Worm (Caenorhabditis elegans) whole organism, L1 larva: ENCODE measurements around the gene C05E4.7.

Experiments
- C04F5.9 ChIP-seq: sonication (generic microtip); optimal IDR thresholded peaks from 2 replicates; lab custom pipeline; 2016; ENCODE audit warnings: missing genetic modification characterization, missing compliant biosample characterization
- C16A3.4 ChIP-seq: fragments of 150-350 bp; optimal IDR thresholded peaks from 2 replicates; lab custom pipeline; 2014; ENCODE audit warnings: missing biosample characterization, missing genetic modification characterization
- alr-1 ChIP-seq: fragments of 200-800 bp; sonication (Bioruptor generic); optimal IDR thresholded peaks from 2 replicates; lab custom pipeline; 2018; ENCODE audit warnings: borderline replicate concordance, mild to moderate bottlenecking, missing genetic modification characterization, missing compliant biosample characterization
- aly-2 ChIP-seq: fragments of 150-350 bp; optimal IDR thresholded peaks from 2 replicates; lab custom pipeline; 2014; ENCODE audit warnings: missing biosample characterization, missing genetic modification characterization
- ama-1 ChIP-seq: fragments of 150-350 bp; optimal IDR thresholded peaks from 2 replicates; lab custom pipeline; 2014
- ceh-8 ChIP-seq: fragments of 200-800 bp; sonication (Bioruptor generic); optimal IDR thresholded peaks from 2 replicates; lab custom pipeline; 2018; ENCODE audit warnings: mild to moderate bottlenecking, missing genetic modification characterization, moderate library complexity, missing compliant biosample characterization
- ceh-82 ChIP-seq, 3 experiments: fragments of 150-350 bp in 1 of 3; sonication (generic microtip) in 2 of 3; optimal IDR thresholded peaks; 2 replicates each; lab custom pipeline; 2014 to 2017; ENCODE audit warnings: missing biosample characterization in 3 of 3, missing genetic modification characterization in 3 of 3
- ceh-88 ChIP-seq: fragments of 200-800 bp; sonication (Bioruptor generic); IDR thresholded peaks from 2 replicates; pipeline ENCODE4 v1.3.6; 2022; ENCODE audit warnings: missing genetic modification characterization, missing compliant biosample characterization
- ceh-90 ChIP-seq: sonication (generic microtip); optimal IDR thresholded peaks from 2 replicates; lab custom pipeline; 2016; ENCODE audit warnings: missing genetic modification characterization, missing compliant biosample characterization
- efl-1 ChIP-seq, 4 experiments: fragments of 150-350 bp; optimal IDR thresholded peaks in 3 of 4; peaks in 1 of 4; 1 replicate in 1 of 4; 2 replicates in 3 of 4; lab custom pipeline; 2014; ENCODE audit warnings: missing biosample characterization in 2 of 4, missing genetic modification characterization in 2 of 4, missing genetic modification reagents in 2 of 4
- egl-27 ChIP-seq, 2 experiments: fragments of 150-350 bp in 1 of 2; sonication (generic microtip); optimal IDR thresholded peaks; 3 replicates each; lab custom pipeline; 2017 to 2018; ENCODE audit warnings: missing biosample characterization in 2 of 2, missing genetic modification characterization in 2 of 2, missing genetic modification reagents in 2 of 2
- elt-2 ChIP-seq: sonication (generic microtip); optimal IDR thresholded peaks from 2 replicates; lab custom pipeline; 2016; ENCODE audit warnings: missing genetic modification characterization, mild to moderate bottlenecking, inconsistent platforms, missing compliant biosample characterization, missing genetic modification reagents
- elt-3 ChIP-seq, 6 experiments: fragments of 150-350 bp in 1 of 6; sonication (generic microtip); optimal IDR thresholded peaks; 2 replicates each; lab custom pipeline; 2017 to 2018; ENCODE audit warnings: missing biosample characterization in 6 of 6, missing genetic modification characterization in 6 of 6, inconsistent platforms in 1 of 6
- ets-5 ChIP-seq: fragments of 200-800 bp; sonication (Bioruptor generic); IDR thresholded peaks from 2 replicates; pipeline ENCODE4 v1.3.6; 2022; ENCODE audit warnings: missing genetic modification characterization, missing compliant biosample characterization
- isw-1 ChIP-seq: fragments of 200-800 bp; sonication (Bioruptor generic); IDR thresholded peaks from 2 replicates; pipeline ENCODE4 v1.3.6; 2022; ENCODE audit warnings: missing genetic modification characterization, missing compliant biosample characterization
- lin-35 ChIP-seq, 2 experiments: fragments of 150-350 bp; optimal IDR thresholded peaks; 2 replicates each; lab custom pipeline; 2014; ENCODE audit warnings: missing biosample characterization in 2 of 2, missing genetic modification characterization in 2 of 2, missing genetic modification reagents in 2 of 2
- lir-3 ChIP-seq: sonication (generic microtip); optimal IDR thresholded peaks from 2 replicates; lab custom pipeline; 2016; ENCODE audit warnings: mild to moderate bottlenecking, missing genetic modification characterization, moderate library complexity, missing compliant biosample characterization; ENCODE audit not compliant: poor library complexity
- mab-9 ChIP-seq: fragments of 200-800 bp; sonication (Bioruptor generic); IDR thresholded peaks from 2 replicates; pipeline ENCODE4 v1.3.6; 2022; ENCODE audit warnings: missing genetic modification reagents, missing genetic modification characterization, missing compliant biosample characterization
- nhr-19 ChIP-seq: fragments of 200-800 bp; sonication (Bioruptor generic); conservative IDR thresholded peaks from 2 replicates; pipeline ENCODE4 v1.3.6; 2022; ENCODE audit warnings: missing genetic modification characterization, missing compliant biosample characterization
- nhr-28 ChIP-seq: fragments of 150-350 bp; optimal IDR thresholded peaks from 2 replicates; lab custom pipeline; 2014; ENCODE audit warnings: missing biosample characterization, missing genetic modification characterization
- nhr-71 ChIP-seq: sonication (generic microtip); optimal IDR thresholded peaks from 2 replicates; lab custom pipeline; 2016; ENCODE audit warnings: mild to moderate bottlenecking, missing genetic modification characterization, moderate library complexity, missing compliant biosample characterization
- nhr-84 ChIP-seq: sonication (generic microtip); optimal IDR thresholded peaks from 2 replicates; lab custom pipeline; 2017; ENCODE audit warnings: missing biosample characterization, missing genetic modification characterization
- nhr-85 ChIP-seq: sonication (generic microtip); peaks from one replicate; lab custom pipeline; 2016; ENCODE audit warnings: missing genetic modification characterization, inconsistent platforms, missing compliant biosample characterization
- nhr-90 ChIP-seq: sonication (generic microtip); optimal IDR thresholded peaks from 2 replicates; lab custom pipeline; 2016; ENCODE audit warnings: mild to moderate bottlenecking, missing genetic modification characterization, missing compliant biosample characterization; ENCODE audit not compliant: poor library complexity
- pag-3 ChIP-seq: sonication (generic microtip); optimal IDR thresholded peaks from 2 replicates; lab custom pipeline; 2017; ENCODE audit warnings: missing genetic modification characterization, mild to moderate bottlenecking, missing compliant biosample characterization, antibody characterized with exemption, borderline replicate concordance; ENCODE audit not compliant: insufficient read depth
- pax-3 ChIP-seq: fragments of 200-800 bp; sonication (Bioruptor generic); optimal IDR thresholded peaks from 2 replicates; lab custom pipeline; 2018; ENCODE audit warnings: mild to moderate bottlenecking, missing genetic modification characterization, moderate library complexity, missing compliant biosample characterization
- pqm-1 ChIP-seq: sonication (generic microtip); optimal IDR thresholded peaks from 3 replicates; lab custom pipeline; 2017; ENCODE audit warnings: missing biosample characterization, missing genetic modification characterization
- rnt-1 ChIP-seq: sonication (generic microtip); optimal IDR thresholded peaks from 2 replicates; lab custom pipeline; 2016; ENCODE audit warnings: mild to moderate bottlenecking, missing genetic modification characterization, moderate library complexity, missing compliant biosample characterization
- snu-23 ChIP-seq: sonication (generic microtip); optimal IDR thresholded peaks from 2 replicates; lab custom pipeline; 2016; ENCODE audit warnings: missing genetic modification characterization, missing compliant biosample characterization
- sox-4 ChIP-seq: sonication (generic microtip); optimal IDR thresholded peaks from 2 replicates; lab custom pipeline; 2016; ENCODE audit warnings: missing genetic modification characterization, missing compliant biosample characterization
- sptf-1 ChIP-seq: fragments of 150-350 bp; optimal IDR thresholded peaks from 2 replicates; lab custom pipeline; 2014; ENCODE audit warnings: missing biosample characterization, missing genetic modification characterization
- sup-37 ChIP-seq: fragments of 200-800 bp; sonication (Bioruptor generic); optimal IDR thresholded peaks from 2 replicates; lab custom pipeline; 2018; ENCODE audit warnings: mild to moderate bottlenecking, missing genetic modification characterization, missing compliant biosample characterization
- unc-130 ChIP-seq: fragments of 150-350 bp; optimal IDR thresholded peaks from 2 replicates; lab custom pipeline; 2017; ENCODE audit warnings: missing biosample characterization, missing genetic modification characterization, inconsistent platforms
- unc-62 ChIP-seq: fragments of 150-350 bp; optimal IDR thresholded peaks from 2 replicates; lab custom pipeline; 2014; ENCODE audit warnings: missing biosample characterization, missing genetic modification reagents, missing genetic modification characterization
- zag-1 ChIP-seq: fragments of 150-350 bp; optimal IDR thresholded peaks from 2 replicates; lab custom pipeline; 2014; ENCODE audit warnings: missing biosample characterization, missing genetic modification characterization
- ztf-4 ChIP-seq: fragments of 150-350 bp; optimal IDR thresholded peaks from 2 replicates; lab custom pipeline; 2014; ENCODE audit warnings: missing biosample characterization, missing genetic modification characterization

Gene C05E4.7

DNA sequence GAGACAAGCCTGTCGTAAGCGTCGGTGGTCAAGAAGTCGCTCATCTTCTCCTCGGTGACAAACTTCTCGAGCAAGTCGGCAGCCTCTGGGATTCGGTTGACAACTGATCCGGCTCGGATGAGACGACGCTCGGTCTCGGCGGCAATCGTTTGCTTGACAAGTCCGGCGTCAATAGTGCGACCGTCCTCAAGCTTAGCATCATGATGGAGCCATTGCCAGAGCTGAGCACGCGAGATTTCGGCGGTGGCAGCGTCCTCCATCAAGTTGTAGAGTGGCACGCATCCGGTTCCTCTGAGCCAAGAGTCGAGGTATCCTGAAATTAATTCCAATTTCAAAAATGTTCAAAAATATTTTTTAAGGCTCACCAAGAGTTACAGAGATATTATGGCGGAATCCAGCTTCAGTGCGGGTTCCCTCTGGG is 17.4 kb upstream of the C05E4.7 start:
- peak; percentile 9 for TF ChIP-seq rnt-1 (tag; lab: Kevin White, UChicago)
- peak; percentile 56 for TF ChIP-seq nhr-90 (tag; lab: Kevin White, UChicago)
- TF ChIP-seq ama-1 (lab: Kevin White, UChicago): peak; percentile 60
- peak; percentile 10 for TF ChIP-seq lir-3 (tag; lab: Kevin White, UChicago)
- TF ChIP-seq elt-2 (tag; lab: Kevin White, UChicago): peak; percentile 8
- TF ChIP-seq aly-2: peak; percentile 97
- TF ChIP-seq lin-35 (GFP tag; optimal IDR thresholded peaks at IDR 0.05; lab: Kevin White, UChicago): no peak
- TF ChIP-seq ztf-4 (tag; lab: Kevin White, UChicago): no peak
- TF ChIP-seq efl-1 (optimal IDR thresholded peaks at IDR 0.05; lab: Kevin White, UChicago): no peak
- TF ChIP-seq efl-1 (GFP tag; optimal IDR thresholded peaks at IDR 0.05 in 1 of 2; lab: Kevin White, UChicago): peak in 1 of 2 experiments; percentile 93
- TF ChIP-seq, all 84 proteins: peak for 7

ce11 chrV:724946-725806 is 16.7 kb upstream of the C05E4.7 start:
- TF ChIP-seq alr-1 (tag; lab: Kevin White, UChicago) (no peak), C04F5.9 (tag; lab: Kevin White, UChicago) (peak; percentile 31), aly-2 (peak; percentile 34), lin-35 (GFP tag; optimal IDR thresholded peaks at IDR 0.05; lab: Kevin White, UChicago) (no peak), ama-1 (lab: Kevin White, UChicago) (peak; percentile 92), sup-37 (GFP tag; lab: Kevin White, UChicago) (peak; percentile 5), nhr-85 (tag; lab: Kevin White, UChicago) (peak; percentile 49), efl-1 (optimal IDR thresholded peaks at IDR 0.05; lab: Kevin White, UChicago) (no peak), efl-1 (GFP tag; optimal IDR thresholded peaks at IDR 0.05 in 1 of 2; lab: Kevin White, UChicago) (peak in 1 of 2 experiments; percentile 84), pqm-1 (no peak), C16A3.4 (peak; percentile 32), snu-23 (peak; percentile 27)

- no peak for TF ChIP-seq egl-27 (tag; optimal IDR thresholded peaks at IDR 0.05; lab: Kevin White, UChicago)
- TF ChIP-seq sptf-1 (tag; lab: Kevin White, UChicago): no peak
- no peak for TF ChIP-seq isw-1 (GFP tag; lab: Robert Waterston, UW)
- peak; percentile 7 for TF ChIP-seq lir-3 (tag; lab: Kevin White, UChicago)
- TF ChIP-seq ceh-8 (GFP tag; lab: Kevin White, UChicago): no peak
- TF ChIP-seq elt-3 (tag; optimal IDR thresholded peaks at IDR 0.05; lab: Kevin White, UChicago): peak in 1 of 6 experiments; percentile 38
- TF ChIP-seq nhr-28 (tag; lab: Kevin White, UChicago): no peak
- TF ChIP-seq lin-35 (GFP tag; optimal IDR thresholded peaks at IDR 0.05; lab: Kevin White, UChicago): peak in 1 of 2 experiments; percentile 58
- no peak for TF ChIP-seq ets-5 (GFP tag; lab: Robert Waterston, UW)
- TF ChIP-seq sox-4: no peak
- TF ChIP-seq alr-1 (tag; lab: Kevin White, UChicago): no peak
- no peak for TF ChIP-seq efl-1 (optimal IDR thresholded peaks at IDR 0.05; lab: Kevin White, UChicago)
- peak in 1 of 2 experiments; percentile 82 for TF ChIP-seq efl-1 (GFP tag; optimal IDR thresholded peaks at IDR 0.05 in 1 of 2; lab: Kevin White, UChicago)
- TF ChIP-seq ama-1 (lab: Kevin White, UChicago): peak; percentile 66
- TF ChIP-seq aly-2: peak; percentile 1
These were observed 15.9 kb upstream of the C05E4.7 start for ce11 chrV:725807-726572.

DNA sequence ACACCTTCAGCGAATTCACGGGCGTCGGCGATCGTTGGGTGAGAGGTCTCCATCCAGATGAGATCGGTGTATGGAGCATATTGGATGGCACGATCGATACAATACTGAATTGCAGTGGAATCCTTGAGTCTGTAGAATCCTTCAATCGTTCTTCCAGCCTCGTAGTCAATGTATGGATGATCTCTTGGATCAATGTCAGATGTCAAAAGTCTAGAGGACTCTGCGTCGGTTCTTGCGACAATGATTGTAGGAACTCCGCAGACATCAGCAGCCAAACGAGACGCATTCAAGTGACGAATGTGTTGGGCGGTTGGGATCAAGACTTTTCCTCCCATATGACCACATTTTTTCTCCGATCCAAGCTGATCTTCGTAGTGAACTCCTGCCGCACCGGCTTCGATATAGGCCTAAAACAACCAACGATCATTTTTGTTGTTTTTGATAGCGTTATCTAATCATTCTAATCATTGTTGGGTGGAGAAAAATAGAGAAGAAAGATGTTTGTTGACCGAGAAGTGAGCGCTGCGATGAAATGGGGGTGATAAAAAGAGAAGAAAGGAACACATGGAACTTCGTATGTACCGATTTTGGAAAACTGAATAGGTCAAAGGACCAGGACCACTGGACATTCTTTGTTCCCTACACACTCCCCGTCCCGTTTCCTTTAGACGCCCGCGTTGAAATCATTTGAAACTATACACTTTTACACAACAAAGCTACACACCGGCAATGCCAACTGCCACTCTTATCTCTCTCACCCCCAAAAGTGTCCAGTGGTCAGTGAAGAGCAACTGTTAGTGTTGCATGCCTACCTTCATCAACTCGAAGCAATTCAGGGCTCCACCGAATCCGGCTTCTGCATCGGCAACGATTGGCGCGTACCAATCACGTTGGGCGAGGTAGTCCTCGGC is 15.1 kb upstream of the C05E4.7 start:
- TF ChIP-seq pax-3 (tag; lab: Kevin White, UChicago) (peak; percentile 22), ceh-88 (GFP tag; lab: Robert Waterston, UW) (peak; percentile 45), zag-1 (tag; lab: Kevin White, UChicago) (no peak), lir-3 (tag; lab: Kevin White, UChicago) (no peak), unc-130 (tag; lab: Kevin White, UChicago) (peak; percentile 10), unc-62 (no peak), ceh-90 (tag; lab: Kevin White, UChicago) (no peak), nhr-19 (peak; percentile 7), nhr-84 (tag; lab: Kevin White, UChicago) (peak; percentile 53), pag-3 (tag; lab: Kevin White, UChicago) (no peak), nhr-71 (tag; lab: Kevin White, UChicago) (peak; percentile 50), nhr-85 (tag; lab: Kevin White, UChicago) (peak; percentile 48), elt-3 (tag; optimal IDR thresholded peaks at IDR 0.05; lab: Kevin White, UChicago) (peak in 4 of 6 experiments; percentile 14 to 71 (median 27)), nhr-90 (tag; lab: Kevin White, UChicago) (peak; percentile 17), efl-1 (optimal IDR thresholded peaks at IDR 0.05; lab: Kevin White, UChicago) (no peak), efl-1 (GFP tag; optimal IDR thresholded peaks at IDR 0.05 in 1 of 2; lab: Kevin White, UChicago) (peak in 1 of 2 experiments; percentile 92), mab-9 (no peak), ceh-82 (tag; optimal IDR thresholded peaks at IDR 0.05; lab: Kevin White, UChicago) (no peak)
